Fruit fly (Drosophila melanogaster) whole organism, pupa: Measurements from ENCODE around the gene CG13810.

Experiments used
- CG10348 ChIP-seq: fragments of 200-800 bp; sonication (Bioruptor generic); IDR thresholded peaks from 2 replicates; pipeline ENCODE4 v1.3.6; 2022; ENCODE audit warnings: missing biosample characterization, missing genetic modification characterization
- CG12605 ChIP-seq: fragments of 200-800 bp; sonication (Bioruptor generic); IDR thresholded peaks from 2 replicates; pipeline ENCODE4 v1.3.6; 2022; ENCODE audit warnings: missing biosample characterization, missing genetic modification characterization
- CG13204 ChIP-seq: fragments of 200-800 bp; sonication (Bioruptor generic); optimal IDR thresholded peaks from 2 replicates; lab custom pipeline; 2018; ENCODE audit warnings: missing biosample characterization, mild to moderate bottlenecking, missing genetic modification characterization, moderate library complexity
- CG14655 ChIP-seq: fragments of 200-800 bp; sonication (Bioruptor generic); optimal IDR thresholded peaks from 3 replicates; lab custom pipeline; 2017; ENCODE audit warnings: mild to moderate bottlenecking, missing biosample characterization, missing genetic modification reagents, missing genetic modification characterization
- CG15710 ChIP-seq: fragments of 200-800 bp; sonication (Bioruptor generic); optimal IDR thresholded peaks from 2 replicates; lab custom pipeline; 2018; ENCODE audit warnings: missing biosample characterization, mild to moderate bottlenecking, missing genetic modification characterization, moderate library complexity
- CG17806 ChIP-seq: fragments of 200-800 bp; sonication (Bioruptor generic); optimal IDR thresholded peaks from 2 replicates; lab custom pipeline; 2018; ENCODE audit warnings: missing biosample characterization, mild to moderate bottlenecking, missing genetic modification characterization, moderate library complexity
- CG32121 ChIP-seq: fragments of 200-800 bp; sonication (Bioruptor generic); IDR thresholded peaks from 2 replicates; pipeline ENCODE4 v1.3.6; 2022; ENCODE audit warnings: missing biosample characterization, missing genetic modification characterization
- CG34367 ChIP-seq: fragments of 200-800 bp; sonication (Bioruptor generic); optimal IDR thresholded peaks from 2 replicates; lab custom pipeline; 2018; ENCODE audit warnings: missing biosample characterization, mild to moderate bottlenecking, missing genetic modification characterization
- CG4496 ChIP-seq: fragments of 200-800 bp; sonication (Bioruptor generic); IDR thresholded peaks from 3 replicates; pipeline ENCODE4 v1.3.6; 2022; ENCODE audit warnings: missing biosample characterization, missing genetic modification characterization
- CG8159 ChIP-seq: fragments of 200-800 bp; sonication (Bioruptor generic); optimal IDR thresholded peaks from 3 replicates; lab custom pipeline; 2018; ENCODE audit warnings: missing biosample characterization, mild to moderate bottlenecking, missing genetic modification characterization, moderate library complexity
- CG8301 ChIP-seq: fragments of 200-800 bp; sonication (Bioruptor generic); optimal IDR thresholded peaks from 2 replicates; lab custom pipeline; 2018; ENCODE audit warnings: missing biosample characterization, mild to moderate bottlenecking, missing genetic modification characterization
- CG9948 ChIP-seq: fragments of 200-800 bp; sonication (Bioruptor generic); optimal IDR thresholded peaks from 2 replicates; lab custom pipeline; 2018; ENCODE audit warnings: missing biosample characterization, mild to moderate bottlenecking, missing genetic modification characterization, moderate library complexity
- D1 ChIP-seq: fragments of 200-800 bp; sonication (Bioruptor generic); optimal IDR thresholded peaks from 2 replicates; lab custom pipeline; 2018; ENCODE audit warnings: missing biosample characterization, mild to moderate bottlenecking, missing genetic modification characterization, moderate library complexity
- EcR ChIP-seq: fragments of 200-800 bp; sonication (Bioruptor generic); optimal IDR thresholded peaks from 3 replicates; lab custom pipeline; 2019; ENCODE audit warnings: missing biosample characterization, missing genetic modification characterization, mild to moderate bottlenecking, moderate library complexity, missing genetic modification reagents
- Ets98B ChIP-seq: fragments of 200-800 bp; sonication (Bioruptor generic); IDR thresholded peaks from 2 replicates; pipeline ENCODE4 v1.3.6; 2022; ENCODE audit warnings: missing biosample characterization, missing genetic modification characterization
- Pif1A ChIP-seq: fragments of 200-800 bp; sonication (Bioruptor generic); optimal IDR thresholded peaks from 3 replicates; lab custom pipeline; 2016; ENCODE audit warnings: missing biosample characterization, missing genetic modification characterization
- Pif1B ChIP-seq: fragments of 200-800 bp; sonication (Bioruptor generic); optimal IDR thresholded peaks from 3 replicates; lab custom pipeline; 2016; ENCODE audit warnings: missing biosample characterization, missing genetic modification characterization
- Snoo ChIP-seq: fragments of 200-800 bp; sonication (Bioruptor generic); optimal IDR thresholded peaks from 3 replicates; lab custom pipeline; 2017; ENCODE audit warnings: missing biosample characterization, mild to moderate bottlenecking, missing genetic modification characterization, inconsistent platforms
- fd96Ca ChIP-seq: fragments of 200-800 bp; sonication (Bioruptor generic); IDR thresholded peaks from 3 replicates; pipeline ENCODE4 v1.3.6; 2022; ENCODE audit warnings: missing biosample characterization, missing genetic modification characterization
- gl ChIP-seq: fragments of 200-800 bp; sonication (Bioruptor generic); optimal IDR thresholded peaks from 2 replicates; lab custom pipeline; 2018; ENCODE audit warnings: missing biosample characterization, mild to moderate bottlenecking, missing genetic modification characterization
- rn ChIP-seq: fragments of 200-800 bp; sonication (Bioruptor generic); IDR thresholded peaks from 2 replicates; pipeline ENCODE4 v1.3.6; 2022; ENCODE audit warnings: missing biosample characterization, missing genetic modification characterization

Gene CG13810

DNA sequence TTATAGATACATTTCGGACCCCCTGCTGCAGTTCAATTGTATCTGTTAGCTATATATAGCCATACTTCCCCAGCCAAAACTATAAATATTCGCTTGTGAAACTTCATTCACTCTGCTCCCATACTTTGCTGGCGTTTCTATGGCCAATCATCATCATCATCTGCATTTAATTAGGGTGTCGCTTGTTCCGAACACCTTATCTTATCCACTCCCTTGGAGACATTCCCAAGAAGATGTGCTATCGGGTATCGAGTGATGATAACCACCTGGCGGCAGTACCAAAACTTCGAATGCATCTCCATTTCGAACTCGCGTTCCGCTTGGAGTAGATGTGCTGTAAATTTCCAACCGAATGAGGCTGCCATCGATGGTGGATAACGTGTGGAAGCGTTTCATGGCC, at the start of gene CG13810:
Gene CG13810, plus strand, starts transcription at position 301 of the 400 bp plus-strand sequence.
- TF ChIP-seq CG13204, result no peak
- TF ChIP-seq Pif1A (GFP tag; lab: Kevin White, UChicago), result no peak
- no peak for TF ChIP-seq CG32121 (GFP tag; lab: Robert Waterston, UW)
- no peak for TF ChIP-seq CG8159 (tag; lab: Kevin White, UChicago)
- no peak for TF ChIP-seq Snoo
- TF ChIP-seq CG17806, result no peak
- no peak for TF ChIP-seq CG4496 (GFP tag; lab: Robert Waterston, UW)
- TF ChIP-seq CG34367 (tag; lab: Kevin White, UChicago), result no peak
- no peak for TF ChIP-seq D1 (tag; lab: Kevin White, UChicago)
- no peak for TF ChIP-seq rn
- no peak for TF ChIP-seq Ets98B
- TF ChIP-seq EcR (GFP tag; lab: Kevin White, UChicago), result no peak

DNA sequence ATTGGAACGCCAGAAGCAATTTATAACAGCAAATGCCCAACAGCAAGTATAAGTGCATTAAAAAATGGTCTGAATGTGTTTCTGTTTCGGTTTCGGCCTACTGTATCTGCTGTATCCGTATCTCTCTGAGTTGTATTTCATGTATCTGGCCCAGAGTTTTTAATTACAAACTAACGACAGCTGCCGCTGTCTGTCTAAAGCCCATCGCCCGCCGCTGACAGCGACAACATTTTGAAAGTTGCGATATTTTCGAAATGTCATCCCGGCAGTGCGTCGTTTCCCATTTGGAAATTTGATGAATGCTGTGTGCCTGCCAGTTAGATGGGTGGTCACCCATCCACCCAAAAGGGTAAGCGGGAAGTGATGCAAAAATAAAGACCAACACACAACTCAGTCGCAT, 49.3 kb upstream of the CG13810 start:
- TF ChIP-seq CG12605 (GFP tag; lab: Robert Waterston, UW), result no peak
- no peak for TF ChIP-seq CG32121 (GFP tag; lab: Robert Waterston, UW)
- TF ChIP-seq Snoo, result no peak
- no peak for TF ChIP-seq CG8159 (tag; lab: Kevin White, UChicago)
- TF ChIP-seq CG14655 (GFP tag; lab: Kevin White, UChicago), result no peak
- TF ChIP-seq Ets98B, result no peak
- no peak for TF ChIP-seq CG15710
- TF ChIP-seq CG9948 (tag; lab: Kevin White, UChicago), result no peak
- no peak for TF ChIP-seq CG4496 (GFP tag; lab: Robert Waterston, UW)
- TF ChIP-seq fd96Ca (GFP tag; lab: Robert Waterston, UW), result no peak

DNA sequence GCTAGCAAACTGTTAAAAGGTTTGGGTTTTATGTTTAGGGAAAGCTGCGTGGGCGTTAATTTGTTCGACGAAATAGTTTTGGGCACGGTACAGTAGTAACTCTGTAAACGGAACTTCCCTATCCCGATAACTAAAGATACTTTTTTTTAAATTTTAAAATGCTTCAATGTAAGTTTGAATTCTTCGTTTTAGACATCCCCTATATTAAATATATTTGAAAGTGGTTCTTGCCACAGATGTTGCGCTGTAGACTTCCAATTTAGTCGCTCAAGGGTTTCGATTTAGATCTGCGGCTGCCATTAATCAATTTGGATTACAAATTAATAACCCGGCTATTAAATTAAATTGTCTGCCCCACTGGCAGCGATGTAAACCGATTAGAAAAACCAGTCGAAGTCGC, 43.3 kb upstream of the CG13810 start:
- no peak for TF ChIP-seq EcR (GFP tag; lab: Kevin White, UChicago)
- TF ChIP-seq D1 (tag; lab: Kevin White, UChicago), result no peak
- TF ChIP-seq CG8159 (tag; lab: Kevin White, UChicago), result no peak
- TF ChIP-seq CG34367 (tag; lab: Kevin White, UChicago), result no peak

DNA sequence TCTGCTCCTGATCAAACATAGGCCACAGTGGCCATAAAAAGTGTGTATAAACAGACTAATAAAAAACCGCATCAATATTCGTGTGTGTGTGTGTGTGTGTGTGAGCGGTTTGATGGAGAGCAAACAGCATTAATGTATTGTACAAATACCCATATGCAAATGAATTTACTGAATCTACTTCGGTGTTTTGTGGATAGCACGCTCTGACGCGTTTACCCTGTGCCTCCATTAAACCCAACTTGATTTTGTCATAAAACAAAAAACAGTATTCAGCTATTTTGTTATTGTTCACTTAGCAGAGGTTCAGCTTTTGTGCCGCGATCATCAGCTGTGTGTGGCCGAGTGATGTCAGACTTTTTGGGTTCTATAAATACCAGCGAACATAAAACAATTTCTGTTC, 41.4 kb upstream of the CG13810 start:
- no peak for TF ChIP-seq Pif1A (GFP tag; lab: Kevin White, UChicago)
- no peak for TF ChIP-seq CG8159 (tag; lab: Kevin White, UChicago)
- no peak for TF ChIP-seq Ets98B
- no peak for TF ChIP-seq CG17806
- no peak for TF ChIP-seq CG15710
- TF ChIP-seq, all 21 proteins: peak for 0

DNA sequence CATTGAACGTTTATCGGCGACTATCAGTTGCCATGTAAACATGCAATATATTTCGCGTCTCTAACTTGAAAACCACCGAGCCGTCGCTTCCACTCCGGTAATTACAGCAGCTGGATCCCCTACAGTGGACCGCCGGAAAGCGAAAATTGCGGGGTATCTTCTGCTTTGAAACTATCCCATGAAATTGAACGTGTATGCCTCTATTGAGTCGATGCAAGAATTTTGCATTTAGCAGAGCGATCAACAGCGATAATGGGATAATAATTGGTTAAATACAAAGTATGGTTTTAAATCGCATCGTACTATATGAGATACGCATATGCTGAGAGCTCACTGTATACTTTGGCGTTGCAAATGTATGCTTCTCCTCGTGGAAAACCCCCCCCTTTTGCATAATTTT, 40.7 kb upstream of the CG13810 start:
- TF ChIP-seq CG12605 (GFP tag; lab: Robert Waterston, UW) (no peak), CG4496 (GFP tag; lab: Robert Waterston, UW) (no peak), EcR (GFP tag; lab: Kevin White, UChicago) (no peak), CG9948 (tag; lab: Kevin White, UChicago) (no peak), CG10348 (GFP tag; lab: Robert Waterston, UW) (no peak), CG8159 (tag; lab: Kevin White, UChicago) (no peak), gl (tag; lab: Kevin White, UChicago) (no peak), CG17806 (no peak), CG8301 (tag; lab: Kevin White, UChicago) (peak; percentile 53), fd96Ca (GFP tag; lab: Robert Waterston, UW) (0 out of 3 replicates have a peak, but pooled peaks have one; percentile 21), CG15710 (no peak), CG34367 (tag; lab: Kevin White, UChicago) (no peak), D1 (tag; lab: Kevin White, UChicago) (no peak), Pif1B (GFP tag; lab: Kevin White, UChicago) (no peak), CG14655 (GFP tag; lab: Kevin White, UChicago) (peak; percentile 43), rn (no peak), CG13204 (no peak), CG32121 (GFP tag; lab: Robert Waterston, UW) (0 out of 2 replicates have a peak, but pooled peaks have one; percentile 45), Pif1A (GFP tag; lab: Kevin White, UChicago) (no peak), Snoo (no peak), Ets98B (peak; percentile 53)

DNA sequence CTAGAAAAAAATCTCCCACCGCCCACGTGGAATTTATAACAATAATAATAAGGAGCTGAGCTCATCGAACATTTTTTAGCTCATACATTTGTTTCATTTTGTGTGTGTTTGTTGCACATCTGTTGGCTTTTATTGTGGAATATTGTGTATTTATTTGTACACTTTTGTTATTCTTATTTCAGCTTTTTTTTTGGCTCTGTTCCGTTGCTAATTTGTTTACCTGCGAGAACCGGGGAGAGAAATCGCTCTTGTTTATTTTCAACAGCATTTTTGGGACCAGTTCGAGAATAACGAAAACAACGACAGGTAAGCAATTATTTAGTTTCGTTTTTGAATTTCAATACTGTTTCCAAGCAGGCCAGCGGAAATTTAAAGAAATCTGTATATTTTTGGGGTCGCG, 38.0 kb upstream of the CG13810 start:
- TF ChIP-seq CG32121 (GFP tag; lab: Robert Waterston, UW) (no peak), fd96Ca (GFP tag; lab: Robert Waterston, UW) (no peak), CG10348 (GFP tag; lab: Robert Waterston, UW) (no peak), gl (tag; lab: Kevin White, UChicago) (no peak), CG14655 (GFP tag; lab: Kevin White, UChicago) (no peak), CG8159 (tag; lab: Kevin White, UChicago) (no peak), CG9948 (tag; lab: Kevin White, UChicago) (no peak), D1 (tag; lab: Kevin White, UChicago) (no peak), Pif1B (GFP tag; lab: Kevin White, UChicago) (no peak), CG12605 (GFP tag; lab: Robert Waterston, UW) (no peak), Pif1A (GFP tag; lab: Kevin White, UChicago) (no peak), EcR (GFP tag; lab: Kevin White, UChicago) (no peak), CG15710 (no peak), Ets98B (no peak), CG4496 (GFP tag; lab: Robert Waterston, UW) (no peak), CG17806 (no peak), CG8301 (tag; lab: Kevin White, UChicago) (no peak), Snoo (no peak), CG34367 (tag; lab: Kevin White, UChicago) (no peak), rn (no peak)
